Worm (Caenorhabditis elegans) whole organism, midembryonic: Measurements from ENCODE around the gene bath-42.

Experiments
- T22C8.4 ChIP-seq: fragments of 200-800 bp; sonication (Bioruptor generic); IDR thresholded peaks from 2 replicates; pipeline ENCODE4 v1.3.6; 2022; ENCODE audit warnings: missing genetic modification characterization, missing compliant biosample characterization
- cog-1 ChIP-seq: sonication (generic microtip); optimal IDR thresholded peaks from 2 replicates; lab custom pipeline; 2016; ENCODE audit warnings: missing genetic modification characterization, missing compliant biosample characterization
- flt-1 ChIP-seq: fragments of 200-800 bp; sonication (Bioruptor generic); IDR thresholded peaks from 2 replicates; pipeline ENCODE4 v1.3.6; 2022; ENCODE audit warnings: missing genetic modification characterization, missing compliant biosample characterization
- klf-2 ChIP-seq: fragments of 200-800 bp; sonication (Bioruptor generic); conservative IDR thresholded peaks from 2 replicates; pipeline ENCODE4 v1.3.6; 2022; ENCODE audit warnings: missing genetic modification reagents, missing genetic modification characterization, missing compliant biosample characterization
- med-1 ChIP-seq: sonication (generic microtip); optimal IDR thresholded peaks from 2 replicates; lab custom pipeline; 2017; ENCODE audit warnings: missing genetic modification characterization, mild to moderate bottlenecking, missing compliant biosample characterization, antibody characterized with exemption, missing genetic modification reagents; ENCODE audit not compliant: insufficient read depth
- ref-1 ChIP-seq: fragments of 200-800 bp; sonication (Bioruptor generic); conservative IDR thresholded peaks from 2 replicates; pipeline ENCODE4 v1.3.6; 2022; ENCODE audit warnings: missing genetic modification reagents, missing genetic modification characterization, missing compliant biosample characterization
- tab-1 ChIP-seq: fragments of 200-800 bp; sonication (Bioruptor generic); IDR thresholded peaks from 2 replicates; pipeline ENCODE4 v1.3.6; 2022; ENCODE audit warnings: missing genetic modification characterization, missing compliant biosample characterization
- ztf-23 ChIP-seq: fragments of 200-800 bp; sonication (Bioruptor generic); IDR thresholded peaks from 2 replicates; pipeline ENCODE4 v1.3.6; 2022; ENCODE audit warnings: missing genetic modification reagents, missing genetic modification characterization, missing compliant biosample characterization
- ztf-29 ChIP-seq: fragments of 200-800 bp; sonication (Bioruptor generic); IDR thresholded peaks from 2 replicates; pipeline ENCODE4 v1.3.6; 2022; ENCODE audit warnings: missing genetic modification reagents, missing genetic modification characterization, missing compliant biosample characterization

Gene bath-42

DNA sequence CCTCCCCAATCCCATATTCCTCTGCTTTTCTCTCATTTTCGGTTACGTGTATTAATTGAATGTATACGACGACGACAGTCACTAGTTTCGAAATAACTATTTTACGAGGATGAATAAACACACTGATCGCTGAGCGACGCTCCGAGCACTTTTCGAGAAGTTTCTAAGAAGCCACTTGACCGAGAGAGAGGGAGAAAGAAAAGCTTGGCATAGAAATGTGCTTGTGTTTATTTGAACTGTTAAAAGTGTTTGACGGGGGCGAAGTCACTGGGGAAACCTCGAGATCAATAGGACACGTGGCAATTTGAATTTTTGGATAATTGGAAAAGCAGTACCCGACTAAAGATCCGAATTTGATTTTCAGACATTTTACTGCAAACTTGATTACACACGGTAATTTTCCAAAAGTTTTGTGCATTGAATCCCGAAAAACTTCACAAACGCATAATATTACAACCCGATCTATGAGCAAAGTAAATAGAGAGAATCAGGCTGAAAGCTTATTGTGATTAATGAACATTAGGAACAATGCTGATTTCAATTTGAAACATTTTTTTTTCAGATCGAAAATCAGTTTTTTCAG is 26.6 kb downstream of the bath-42 start:
- no peak for TF ChIP-seq ref-1 (GFP tag; lab: Robert Waterston, UW)
- TF ChIP-seq med-1 (GFP tag; lab: Kevin White, UChicago) = no peak
- no peak for TF ChIP-seq cog-1 (tag; lab: Kevin White, UChicago)
- TF ChIP-seq tab-1 (GFP tag; lab: Robert Waterston, UW) = no peak
- TF ChIP-seq T22C8.4 (GFP tag; lab: Robert Waterston, UW) = no peak
- TF ChIP-seq klf-2 = no peak
- no peak for TF ChIP-seq flt-1 (GFP tag; lab: Robert Waterston, UW)
- TF ChIP-seq ztf-23 = no peak
- no peak for TF ChIP-seq ztf-29 (GFP tag; lab: Robert Waterston, UW)

DNA sequence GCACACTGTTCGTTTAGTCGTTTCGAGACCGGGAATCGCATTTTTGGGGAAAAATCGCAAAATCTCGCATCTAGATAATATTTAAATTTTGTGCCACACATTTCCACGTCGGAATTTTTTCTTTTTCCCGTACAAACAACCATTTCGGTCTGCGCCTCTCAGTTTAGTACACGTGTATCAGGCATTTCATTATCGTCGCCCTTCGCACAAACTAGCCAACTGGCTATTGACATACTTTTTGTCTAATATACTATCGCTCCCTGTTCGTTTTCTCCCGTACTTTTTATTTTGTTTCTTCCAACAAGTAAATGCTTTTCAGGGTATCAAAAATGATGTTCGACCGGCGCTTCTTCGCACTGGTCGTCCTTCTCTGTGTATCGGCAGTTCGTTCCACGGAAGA is 29.8 kb downstream of the bath-42 start, which contains the start of gene C14B9.2:
Gene C14B9.2 (plus strand): TSS at position 320 of the 400 bp plus-strand sequence.
- TF ChIP-seq ref-1 (GFP tag; lab: Robert Waterston, UW) (no peak), flt-1 (GFP tag; lab: Robert Waterston, UW) (no peak), ztf-23 (no peak), klf-2 (no peak), tab-1 (GFP tag; lab: Robert Waterston, UW) (no peak), T22C8.4 (GFP tag; lab: Robert Waterston, UW) (no peak), med-1 (GFP tag; lab: Kevin White, UChicago) (no peak), ztf-29 (GFP tag; lab: Robert Waterston, UW) (no peak), cog-1 (tag; lab: Kevin White, UChicago) (no peak)

DNA sequence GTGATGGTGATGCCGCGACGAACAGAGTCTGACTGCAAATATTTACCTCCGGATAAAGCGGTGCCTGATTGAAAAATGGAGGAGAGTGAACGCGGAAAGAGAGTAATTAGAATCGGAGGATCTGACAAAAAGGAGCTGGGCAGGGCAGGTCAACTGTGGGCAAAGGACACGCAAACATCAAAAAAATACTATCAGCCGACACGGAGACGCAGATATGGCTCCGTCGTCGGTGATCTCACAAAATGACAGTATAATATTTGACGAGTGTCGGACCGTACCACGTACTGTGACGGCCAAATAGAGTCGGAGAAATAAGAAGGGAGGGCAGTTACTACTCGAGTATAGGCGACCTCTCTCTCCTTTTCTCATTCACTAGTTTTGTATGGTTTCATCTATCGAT is 30.7 kb downstream of the bath-42 start:
- TF ChIP-seq cog-1 (tag; lab: Kevin White, UChicago) (no peak), klf-2 (no peak), T22C8.4 (GFP tag; lab: Robert Waterston, UW) (no peak), tab-1 (GFP tag; lab: Robert Waterston, UW) (no peak), ztf-23 (no peak), med-1 (GFP tag; lab: Kevin White, UChicago) (no peak), ref-1 (GFP tag; lab: Robert Waterston, UW) (no peak), ztf-29 (GFP tag; lab: Robert Waterston, UW) (no peak), flt-1 (GFP tag; lab: Robert Waterston, UW) (no peak)

DNA sequence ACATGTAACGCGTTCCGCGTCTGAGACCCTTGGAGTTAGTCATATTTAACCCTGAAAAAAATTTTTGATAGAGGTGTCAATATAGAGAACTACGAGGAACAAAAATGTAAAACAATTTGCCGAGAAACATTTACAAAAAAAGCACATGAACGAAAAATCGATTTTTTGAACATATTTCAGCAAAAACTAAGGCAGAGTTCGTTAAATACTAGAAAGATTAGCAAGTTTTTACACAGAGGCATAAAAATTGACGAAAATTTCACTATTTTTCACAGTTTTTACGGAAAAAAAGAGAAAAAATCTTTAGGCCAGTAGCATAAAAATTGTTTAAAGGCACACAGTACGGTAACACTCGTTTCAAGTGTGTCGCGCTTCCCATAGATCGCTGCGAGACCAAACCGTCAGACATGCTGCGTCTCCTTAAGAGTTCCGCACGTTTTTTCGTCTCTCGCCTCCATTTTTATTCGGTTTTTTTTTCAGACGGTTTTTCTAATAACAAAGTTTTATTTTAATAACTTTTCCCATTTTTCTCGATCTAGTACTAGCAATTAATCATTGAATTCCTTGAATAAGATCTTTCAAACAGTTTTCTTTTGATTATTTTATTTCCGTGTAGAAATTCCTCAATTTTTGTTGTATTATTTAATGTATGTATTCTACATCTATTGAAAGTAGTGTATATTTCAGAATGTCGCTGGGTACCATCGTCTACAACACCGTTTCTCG is 32.8 kb downstream of the bath-42 start, which contains the start of the genes rpl-21 and C14B9.10:
Gene rpl-21 (minus strand): TSS at position 51 of the 726 bp plus-strand sequence.
Gene C14B9.10 (plus strand): TSS at position 676 of the 726 bp plus-strand sequence.
- no peak for TF ChIP-seq ztf-23
- TF ChIP-seq T22C8.4 (GFP tag; lab: Robert Waterston, UW) = no peak
- no peak for TF ChIP-seq flt-1 (GFP tag; lab: Robert Waterston, UW)
- TF ChIP-seq tab-1 (GFP tag; lab: Robert Waterston, UW) = no peak
- no peak for TF ChIP-seq med-1 (GFP tag; lab: Kevin White, UChicago)
- no peak for TF ChIP-seq klf-2
- no peak for TF ChIP-seq cog-1 (tag; lab: Kevin White, UChicago)
- no peak for TF ChIP-seq ztf-29 (GFP tag; lab: Robert Waterston, UW)
- TF ChIP-seq ref-1 (GFP tag; lab: Robert Waterston, UW) = no peak

DNA sequence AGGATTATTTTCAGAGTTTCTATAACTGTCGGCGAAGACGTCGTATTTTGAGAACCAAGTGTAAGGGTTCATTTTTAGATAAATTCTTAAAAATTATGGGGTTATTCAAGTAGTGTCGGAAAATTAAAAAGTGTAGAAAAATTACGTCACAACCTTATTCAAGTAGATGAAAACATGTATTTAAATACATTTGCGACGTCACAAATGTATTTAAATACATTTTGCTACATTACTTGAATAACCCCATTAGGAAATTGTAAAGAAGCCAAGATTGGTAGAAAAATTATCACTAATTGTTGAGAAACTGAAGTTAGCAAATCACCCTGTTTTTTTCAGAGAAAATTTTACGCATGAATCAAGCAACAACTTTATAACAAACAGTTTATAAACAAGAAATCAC is 34.0 kb downstream of the bath-42 start:
- TF ChIP-seq klf-2 (no peak), tab-1 (GFP tag; lab: Robert Waterston, UW) (no peak), ztf-23 (no peak), ref-1 (GFP tag; lab: Robert Waterston, UW) (no peak), med-1 (GFP tag; lab: Kevin White, UChicago) (no peak), ztf-29 (GFP tag; lab: Robert Waterston, UW) (no peak), cog-1 (tag; lab: Kevin White, UChicago) (no peak), flt-1 (GFP tag; lab: Robert Waterston, UW) (no peak), T22C8.4 (GFP tag; lab: Robert Waterston, UW) (no peak)

DNA sequence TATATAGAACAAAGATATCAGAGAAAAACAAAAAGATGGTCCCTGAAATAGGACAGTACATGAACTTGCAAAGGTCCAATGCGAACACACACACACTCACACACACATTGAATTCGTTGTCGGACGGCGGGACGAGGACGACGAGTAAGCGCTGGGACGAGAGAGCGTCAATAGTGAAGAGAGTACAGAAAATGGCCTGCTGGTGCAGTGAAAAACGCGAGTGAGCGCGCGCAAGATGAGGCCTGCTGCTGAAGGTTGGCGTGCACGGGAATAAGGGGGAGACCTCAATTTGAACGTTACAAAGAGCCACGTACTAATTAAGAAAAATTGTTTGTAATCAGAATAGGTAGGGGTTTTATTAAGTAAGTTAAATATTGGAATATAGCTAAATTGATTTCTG is 36.2 kb downstream of the bath-42 start:
- 0 out of 2 replicates have a peak, but pooled peaks have one; percentile 11 for TF ChIP-seq klf-2
- no peak for TF ChIP-seq ztf-29 (GFP tag; lab: Robert Waterston, UW)

DNA sequence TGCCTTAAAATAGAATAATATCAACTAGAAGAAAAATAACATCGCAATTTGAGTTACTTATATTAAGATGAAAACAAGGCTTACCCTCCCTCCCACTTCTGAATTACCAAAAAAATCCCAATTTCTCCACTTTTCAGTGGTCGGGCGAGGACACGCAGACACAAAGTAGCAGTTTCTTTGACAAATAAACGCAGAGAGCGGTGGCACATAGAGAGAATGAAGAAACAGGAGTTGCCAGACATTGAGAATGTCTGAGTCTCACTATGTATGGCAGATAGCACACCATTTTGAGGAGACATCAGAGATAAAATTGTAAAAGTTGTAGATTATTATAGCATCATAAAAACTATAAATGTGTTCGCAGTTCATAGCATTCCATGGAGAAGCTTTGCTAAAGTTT is 37.9 kb downstream of the bath-42 start:
- TF ChIP-seq cog-1 (tag; lab: Kevin White, UChicago) (peak; percentile 23), ztf-23 (no peak), flt-1 (GFP tag; lab: Robert Waterston, UW) (no peak), klf-2 (no peak), ref-1 (GFP tag; lab: Robert Waterston, UW) (no peak), ztf-29 (GFP tag; lab: Robert Waterston, UW) (peak; percentile 55; the same call in 1 of the 2 replicates), tab-1 (GFP tag; lab: Robert Waterston, UW) (no peak), med-1 (GFP tag; lab: Kevin White, UChicago) (no peak), T22C8.4 (GFP tag; lab: Robert Waterston, UW) (no peak)

DNA sequence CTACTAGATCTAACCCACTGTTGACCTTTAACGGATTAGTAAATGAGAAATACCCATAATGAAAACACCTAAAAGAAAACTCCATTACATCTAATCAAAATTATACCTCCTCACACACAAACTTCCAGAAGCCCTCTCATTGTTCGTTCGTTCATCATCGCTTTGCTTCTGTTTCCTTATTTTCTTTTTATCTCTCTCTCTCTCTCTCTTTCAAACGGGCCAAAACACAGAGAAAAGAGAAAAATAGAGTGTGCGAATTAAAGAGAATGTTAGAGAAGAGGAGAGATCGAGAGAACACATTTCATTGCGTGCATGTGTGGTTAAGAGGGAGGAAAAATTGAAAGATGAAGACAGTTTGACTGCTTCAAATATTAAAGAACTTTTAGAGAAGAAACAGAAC is 38.9 kb downstream of the bath-42 start:
- peak; percentile 21 for TF ChIP-seq cog-1 (tag; lab: Kevin White, UChicago)
- TF ChIP-seq flt-1 (GFP tag; lab: Robert Waterston, UW) = no peak

DNA sequence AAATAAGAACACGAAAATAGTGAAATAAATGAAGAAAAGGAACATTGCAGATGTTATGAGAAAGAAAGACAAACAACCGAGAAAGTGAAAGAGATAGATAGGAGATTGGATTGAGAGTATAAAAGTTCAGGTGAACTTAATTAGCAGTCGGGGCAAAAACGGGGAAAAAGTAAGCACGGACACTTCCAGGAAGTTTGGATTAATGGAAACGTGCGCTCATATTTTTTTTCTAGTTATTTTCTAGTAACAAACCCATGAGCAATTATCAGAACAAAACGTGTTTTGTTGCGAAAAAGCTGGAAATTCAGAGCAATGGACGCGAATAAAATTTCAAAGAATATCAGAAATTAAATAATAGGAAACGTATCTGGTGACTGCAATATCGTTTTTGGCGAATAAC is 41.3 kb downstream of the bath-42 start:
- TF ChIP-seq tab-1 (GFP tag; lab: Robert Waterston, UW) = no peak
- TF ChIP-seq T22C8.4 (GFP tag; lab: Robert Waterston, UW) = no peak
- TF ChIP-seq ref-1 (GFP tag; lab: Robert Waterston, UW) = no peak
- TF ChIP-seq ztf-23 = no peak
- TF ChIP-seq flt-1 (GFP tag; lab: Robert Waterston, UW) = no peak
- TF ChIP-seq med-1 (GFP tag; lab: Kevin White, UChicago) = no peak
- no peak for TF ChIP-seq cog-1 (tag; lab: Kevin White, UChicago)
- TF ChIP-seq klf-2 = no peak
- TF ChIP-seq ztf-29 (GFP tag; lab: Robert Waterston, UW) = no peak
